Worm (Caenorhabditis elegans) whole organism, L2 larva: ENCODE measurements around the gene pqn-10.

Experiments used
- C34F6.9 ChIP-seq: fragments of 150-350 bp; optimal IDR thresholded peaks from 2 replicates; lab custom pipeline; 2014; ENCODE audit warnings: missing biosample characterization, missing genetic modification characterization
- F13H6.1 ChIP-seq: sonication (generic microtip); optimal IDR thresholded peaks from 2 replicates; lab custom pipeline; 2016; ENCODE audit warnings: missing genetic modification characterization, missing compliant biosample characterization
- Y55F3AM.14 ChIP-seq: fragments of 200-800 bp; sonication (Bioruptor generic); optimal IDR thresholded peaks from 2 replicates; lab custom pipeline; 2018; ENCODE audit warnings: mild to moderate bottlenecking, missing genetic modification characterization, missing compliant biosample characterization
- ZK546.5 ChIP-seq: sonication (generic microtip); optimal IDR thresholded peaks from 2 replicates; lab custom pipeline; 2017; ENCODE audit warnings: missing biosample characterization, missing genetic modification characterization
- alr-1 ChIP-seq: fragments of 150-350 bp; optimal IDR thresholded peaks from 2 replicates; lab custom pipeline; 2014; ENCODE audit warnings: missing biosample characterization, missing genetic modification characterization
- aly-2 ChIP-seq: fragments of 150-350 bp; optimal IDR thresholded peaks from 2 replicates; lab custom pipeline; 2014; ENCODE audit warnings: missing biosample characterization, missing genetic modification characterization
- blmp-1 ChIP-seq: sonication (generic microtip); optimal IDR thresholded peaks from 2 replicates; lab custom pipeline; 2017; ENCODE audit warnings: missing genetic modification characterization, mild to moderate bottlenecking, missing compliant biosample characterization, antibody characterized with exemption, moderate library complexity; ENCODE audit not compliant: insufficient read depth
- ceh-16 ChIP-seq: fragments of 150-350 bp; optimal IDR thresholded peaks from 2 replicates; lab custom pipeline; 2014; ENCODE audit warnings: missing biosample characterization, missing genetic modification characterization
- ceh-82 ChIP-seq: fragments of 150-350 bp; optimal IDR thresholded peaks from 2 replicates; lab custom pipeline; 2014; ENCODE audit warnings: missing biosample characterization, missing genetic modification characterization
- crh-2 ChIP-seq: sonication (generic microtip); optimal IDR thresholded peaks from 2 replicates; lab custom pipeline; 2017; ENCODE audit warnings: missing biosample characterization, missing genetic modification characterization
- dmd-4 ChIP-seq: sonication (generic microtip); optimal IDR thresholded peaks from 2 replicates; lab custom pipeline; 2017; ENCODE audit warnings: missing biosample characterization, missing genetic modification characterization
- egl-27 ChIP-seq: sonication (generic microtip); optimal IDR thresholded peaks from 3 replicates; lab custom pipeline; 2017; ENCODE audit warnings: missing biosample characterization, missing genetic modification reagents, missing genetic modification characterization
- elt-1 ChIP-seq: fragments of 150-350 bp; optimal IDR thresholded peaks from 2 replicates; lab custom pipeline; 2014; ENCODE audit warnings: missing biosample characterization, missing genetic modification characterization
- fos-1 ChIP-seq: fragments of 150-350 bp; optimal IDR thresholded peaks from 2 replicates; lab custom pipeline; 2014; ENCODE audit warnings: missing biosample characterization, missing genetic modification characterization
- gmeb-1 ChIP-seq: fragments of 150-350 bp; optimal IDR thresholded peaks from 2 replicates; lab custom pipeline; 2014; ENCODE audit warnings: missing biosample characterization, missing genetic modification characterization
- lin-13 ChIP-seq: fragments of 150-350 bp; optimal IDR thresholded peaks from 2 replicates; lab custom pipeline; 2014; ENCODE audit warnings: missing biosample characterization, missing genetic modification reagents, missing genetic modification characterization
- lin-39 ChIP-seq: fragments of 150-350 bp; optimal IDR thresholded peaks from 2 replicates; lab custom pipeline; 2014; ENCODE audit warnings: missing biosample characterization, missing genetic modification reagents, missing genetic modification characterization
- mab-5 ChIP-seq: fragments of 150-350 bp; optimal IDR thresholded peaks from 2 replicates; lab custom pipeline; 2014; ENCODE audit warnings: missing biosample characterization, missing genetic modification characterization
- mbf-1 ChIP-seq: sonication (generic microtip); optimal IDR thresholded peaks from 2 replicates; lab custom pipeline; 2017; ENCODE audit warnings: missing biosample characterization, missing genetic modification characterization
- mdl-1 ChIP-seq, 2 experiments: fragments of 150-350 bp in 1 of 2; sonication (generic microtip) in 1 of 2; optimal IDR thresholded peaks; 2 replicates each; lab custom pipeline; 2017; ENCODE audit warnings: missing biosample characterization in 2 of 2, missing genetic modification characterization in 2 of 2
- nhr-10 ChIP-seq: sonication (generic microtip); optimal IDR thresholded peaks from 2 replicates; lab custom pipeline; 2017; ENCODE audit warnings: missing biosample characterization, missing genetic modification characterization
- nhr-129 ChIP-seq: fragments of 150-350 bp; optimal IDR thresholded peaks from 2 replicates; lab custom pipeline; 2014; ENCODE audit warnings: missing biosample characterization, missing genetic modification characterization
- nhr-21 ChIP-seq: fragments of 150-350 bp; optimal IDR thresholded peaks from 2 replicates; lab custom pipeline; 2014; ENCODE audit warnings: missing biosample characterization, missing genetic modification characterization
- nhr-23 ChIP-seq: fragments of 150-350 bp; optimal IDR thresholded peaks from 2 replicates; lab custom pipeline; 2014; ENCODE audit warnings: missing biosample characterization, missing genetic modification reagents, missing genetic modification characterization
- nhr-25 ChIP-seq: fragments of 150-350 bp; sonication (generic microtip); optimal IDR thresholded peaks from 3 replicates; lab custom pipeline; 2014; ENCODE audit warnings: missing biosample characterization, missing genetic modification characterization
- nhr-6 ChIP-seq: fragments of 150-350 bp; optimal IDR thresholded peaks from 2 replicates; lab custom pipeline; 2014; ENCODE audit warnings: missing biosample characterization, missing genetic modification characterization
- peb-1 ChIP-seq: fragments of 150-350 bp; optimal IDR thresholded peaks from 2 replicates; lab custom pipeline; 2014; ENCODE audit warnings: missing biosample characterization, missing genetic modification characterization
- sem-4 ChIP-seq: fragments of 150-350 bp; optimal IDR thresholded peaks from 2 replicates; lab custom pipeline; 2014; ENCODE audit warnings: missing biosample characterization, missing genetic modification reagents, missing genetic modification characterization
- skn-1 ChIP-seq: sonication (generic microtip); optimal IDR thresholded peaks from 2 replicates; lab custom pipeline; 2017; ENCODE audit warnings: missing biosample characterization, missing genetic modification characterization
- sma-3 ChIP-seq: sonication (generic microtip); optimal IDR thresholded peaks from 2 replicates; lab custom pipeline; 2016; ENCODE audit warnings: missing genetic modification reagents, missing genetic modification characterization, missing compliant biosample characterization
- sma-9 ChIP-seq, 2 experiments: fragments of 150-350 bp in 1 of 2; sonication (generic microtip) in 1 of 2; optimal IDR thresholded peaks; 2 replicates each; lab custom pipeline; 2014 to 2016; ENCODE audit warnings: missing genetic modification characterization in 2 of 2, mild to moderate bottlenecking in 1 of 2, missing biosample characterization in 1 of 2, missing compliant biosample characterization in 1 of 2, missing genetic modification reagents in 1 of 2, moderate library complexity in 1 of 2
- snpc-4 ChIP-seq: fragments of 150-350 bp; optimal IDR thresholded peaks from 2 replicates; lab custom pipeline; 2014; ENCODE audit warnings: missing biosample characterization, missing genetic modification characterization
- unc-39 ChIP-seq: fragments of 150-350 bp; optimal IDR thresholded peaks from 2 replicates; lab custom pipeline; 2014; ENCODE audit warnings: missing biosample characterization, missing genetic modification characterization
- unc-55 ChIP-seq: fragments of 150-350 bp; sonication (generic microtip); optimal IDR thresholded peaks from 3 replicates; lab custom pipeline; 2014; ENCODE audit warnings: missing biosample characterization, missing genetic modification reagents, missing genetic modification characterization
- unc-62 ChIP-seq: fragments of 150-350 bp; optimal IDR thresholded peaks from 2 replicates; lab custom pipeline; 2014; ENCODE audit warnings: missing biosample characterization, missing genetic modification reagents, missing genetic modification characterization
- zag-1 ChIP-seq: fragments of 150-350 bp; optimal IDR thresholded peaks from 2 replicates; lab custom pipeline; 2014; ENCODE audit warnings: missing biosample characterization, missing genetic modification characterization
- ztf-1 ChIP-seq: fragments of 200-800 bp; sonication (Bioruptor generic); conservative IDR thresholded peaks from 2 replicates; pipeline ENCODE4 v1.3.6; 2022; ENCODE audit warnings: missing genetic modification characterization, missing compliant biosample characterization
- ztf-11 ChIP-seq: sonication (generic microtip); optimal IDR thresholded peaks from 2 replicates; lab custom pipeline; 2017; ENCODE audit warnings: missing biosample characterization, missing genetic modification characterization
- ztf-4 ChIP-seq: fragments of 150-350 bp; optimal IDR thresholded peaks from 2 replicates; lab custom pipeline; 2014; ENCODE audit warnings: missing biosample characterization, missing genetic modification characterization

The pqn-10 gene

ce11 chrIII:6527902-6528301 is at the start of gene pqn-10:
pqn-10 (plus strand) TSS chrIII:6528202.
- no peak for TF ChIP-seq dmd-4 (tag; lab: Kevin White, UChicago)
- no peak for TF ChIP-seq mdl-1 (tag; optimal IDR thresholded peaks at IDR 0.05; lab: Kevin White, UChicago)
- TF ChIP-seq ZK546.5 (tag; lab: Kevin White, UChicago), result no peak
- TF ChIP-seq nhr-10 (tag; lab: Kevin White, UChicago), result no peak
- no peak for TF ChIP-seq ztf-11 (tag; lab: Kevin White, UChicago)

ce11 chrIII:6478256-6479004 is 49.6 kb upstream of the pqn-10 start, which contains the start of gene zip-8:
zip-8 (plus strand) TSS chrIII:6478955.
- TF ChIP-seq C34F6.9 (tag; lab: Kevin White, UChicago) (no peak), crh-2 (tag; lab: Kevin White, UChicago) (no peak), alr-1 (tag; lab: Kevin White, UChicago) (no peak), sem-4 (tag; lab: Kevin White, UChicago) (no peak), F13H6.1 (tag; lab: Kevin White, UChicago) (no peak), mbf-1 (tag; lab: Kevin White, UChicago) (no peak), skn-1 (no peak), gmeb-1 (tag; lab: Kevin White, UChicago) (no peak), mab-5 (no peak), lin-13 (GFP tag; lab: Kevin White, UChicago) (no peak), dmd-4 (tag; lab: Kevin White, UChicago) (no peak), zag-1 (tag; lab: Kevin White, UChicago) (no peak), elt-1 (no peak), snpc-4 (tag; lab: Kevin White, UChicago) (no peak)

- TF ChIP-seq fos-1, result no peak
- TF ChIP-seq skn-1, result no peak
- TF ChIP-seq ZK546.5 (tag; lab: Kevin White, UChicago), result no peak
- no peak for TF ChIP-seq ztf-1 (GFP tag; lab: Robert Waterston, UW)
- TF ChIP-seq blmp-1 (tag; lab: Kevin White, UChicago), result no peak
- TF ChIP-seq nhr-21 (tag; lab: Kevin White, UChicago), result no peak
- TF ChIP-seq lin-39 (tag; lab: Kevin White, UChicago), result no peak
- no peak for TF ChIP-seq alr-1 (tag; lab: Kevin White, UChicago)
- TF ChIP-seq peb-1 (tag; lab: Kevin White, UChicago), result no peak
- no peak for TF ChIP-seq gmeb-1 (tag; lab: Kevin White, UChicago)
- TF ChIP-seq sma-3 (GFP tag; lab: Kevin White, UChicago), result no peak
- TF ChIP-seq C34F6.9 (tag; lab: Kevin White, UChicago), result no peak
Observed at ce11 chrIII:6479439-6479838, 48.6 kb upstream of the pqn-10 start.

ce11 chrIII:6482918-6483317 is 45.1 kb upstream of the pqn-10 start, which contains the start of gene chtb-2:
chtb-2 (plus strand) TSS chrIII:6483218.
- no peak for TF ChIP-seq nhr-25 (tag; lab: Kevin White, UChicago)
- TF ChIP-seq ceh-16 (tag; lab: Kevin White, UChicago), result no peak
- no peak for TF ChIP-seq unc-62 (GFP tag; lab: Kevin White, UChicago)
- no peak for TF ChIP-seq fos-1
- TF ChIP-seq elt-1, result no peak
- no peak for TF ChIP-seq dmd-4 (tag; lab: Kevin White, UChicago)
- TF ChIP-seq nhr-10 (tag; lab: Kevin White, UChicago), result no peak
- TF ChIP-seq peb-1 (tag; lab: Kevin White, UChicago), result no peak
- no peak for TF ChIP-seq nhr-23 (tag; lab: Kevin White, UChicago)

- TF ChIP-seq C34F6.9 (tag; lab: Kevin White, UChicago) (peak; percentile 71), mdl-1 (tag; optimal IDR thresholded peaks at IDR 0.05; lab: Kevin White, UChicago) (no peak), nhr-129 (tag; lab: Kevin White, UChicago) (no peak), snpc-4 (tag; lab: Kevin White, UChicago) (peak; percentile 11), ztf-1 (GFP tag; lab: Robert Waterston, UW) (no peak), ztf-4 (tag; lab: Kevin White, UChicago) (no peak), F13H6.1 (tag; lab: Kevin White, UChicago) (no peak), nhr-6 (tag; lab: Kevin White, UChicago) (no peak), lin-39 (tag; lab: Kevin White, UChicago) (no peak), unc-55 (GFP tag; lab: Kevin White, UChicago) (peak; percentile 78), peb-1 (tag; lab: Kevin White, UChicago) (no peak), mbf-1 (tag; lab: Kevin White, UChicago) (no peak), blmp-1 (tag; lab: Kevin White, UChicago) (no peak), ceh-16 (tag; lab: Kevin White, UChicago) (no peak), unc-39 (tag; lab: Kevin White, UChicago) (no peak), ceh-82 (no peak), skn-1 (peak; percentile 98), sma-9 (GFP tag; optimal IDR thresholded peaks at IDR 0.05; lab: Kevin White, UChicago) (peak; percentile 44), sma-9 (tag; optimal IDR thresholded peaks at IDR 0.05; lab: Kevin White, UChicago) (no peak), lin-13 (GFP tag; lab: Kevin White, UChicago) (no peak), aly-2 (tag; lab: Kevin White, UChicago) (no peak), nhr-23 (tag; lab: Kevin White, UChicago) (no peak), crh-2 (tag; lab: Kevin White, UChicago) (peak; percentile 25), dmd-4 (tag; lab: Kevin White, UChicago) (no peak), fos-1 (no peak), sem-4 (tag; lab: Kevin White, UChicago) (no peak), Y55F3AM.14 (GFP tag; lab: Kevin White, UChicago) (no peak), alr-1 (tag; lab: Kevin White, UChicago) (no peak), egl-27 (no peak)
Observed at ce11 chrIII:6488916-6489315, 39.1 kb upstream of the pqn-10 start.
